Worm (Caenorhabditis elegans) whole organism, L4 larva: ENCODE measurements around the gene F32E10.9.

ENCODE experiments used
- D1046.2 ChIP-seq: fragments of 200-800 bp; sonication (Bioruptor generic); IDR thresholded peaks from 2 replicates; pipeline ENCODE4 v1.3.6; 2022; ENCODE audit warnings: missing genetic modification characterization, missing compliant biosample characterization
- F26F4.8 ChIP-seq: fragments of 200-800 bp; sonication (Bioruptor generic); conservative IDR thresholded peaks from 2 replicates; pipeline ENCODE4 v1.3.6; 2022; ENCODE audit warnings: missing genetic modification characterization, missing compliant biosample characterization
- F37D6.2 ChIP-seq: sonication (generic microtip); optimal IDR thresholded peaks from 2 replicates; lab custom pipeline; 2016; ENCODE audit warnings: mild to moderate bottlenecking, missing genetic modification characterization, missing compliant biosample characterization
- F44E2.7 ChIP-seq: fragments of 200-800 bp; sonication (Bioruptor generic); IDR thresholded peaks from 2 replicates; pipeline ENCODE4 v2.1.2; 2022; ENCODE audit warnings: missing genetic modification characterization, missing compliant biosample characterization
- Y105C5A.15 ChIP-seq: fragments of 200-800 bp; sonication (Bioruptor generic); IDR thresholded peaks from 2 replicates; pipeline ENCODE4 v1.3.6; 2022; ENCODE audit warnings: missing genetic modification characterization, missing compliant biosample characterization
- ZK546.5 ChIP-seq, 2 experiments: sonication (generic microtip); optimal IDR thresholded peaks; 2 replicates each; lab custom pipeline; 2017; ENCODE audit warnings: missing biosample characterization in 2 of 2, missing genetic modification characterization in 2 of 2
- aha-1 ChIP-seq: fragments of 150-350 bp; peaks from one replicate; lab custom pipeline; 2014; ENCODE audit warnings: missing biosample characterization, missing genetic modification characterization
- aly-2 ChIP-seq: sonication (generic microtip); optimal IDR thresholded peaks from 2 replicates; lab custom pipeline; 2018; ENCODE audit warnings: missing biosample characterization, missing genetic modification characterization
- ceh-28 ChIP-seq: fragments of 150-350 bp; optimal IDR thresholded peaks from 2 replicates; lab custom pipeline; 2014; ENCODE audit warnings: missing biosample characterization, missing genetic modification reagents, missing genetic modification characterization
- ceh-44 ChIP-seq: fragments of 200-800 bp; sonication (Bioruptor generic); IDR thresholded peaks from 2 replicates; pipeline ENCODE4 v1.3.6; 2022; ENCODE audit warnings: missing genetic modification reagents, missing genetic modification characterization, missing compliant biosample characterization
- ceh-62 ChIP-seq: sonication (generic microtip); optimal IDR thresholded peaks from 2 replicates; lab custom pipeline; 2017; ENCODE audit warnings: missing biosample characterization, missing genetic modification characterization
- ceh-82 ChIP-seq: sonication (generic microtip); optimal IDR thresholded peaks from 2 replicates; lab custom pipeline; 2017; ENCODE audit warnings: missing biosample characterization, missing genetic modification characterization
- ctbp-1 ChIP-seq: fragments of 200-800 bp; sonication (Bioruptor generic); IDR thresholded peaks from 2 replicates; pipeline ENCODE4 v1.3.6; 2022; ENCODE audit warnings: missing genetic modification reagents, missing genetic modification characterization, missing compliant biosample characterization
- daf-12 ChIP-seq: fragments of 150-350 bp; optimal IDR thresholded peaks from 2 replicates; lab custom pipeline; 2014; ENCODE audit warnings: missing biosample characterization, missing genetic modification reagents, missing genetic modification characterization
- daf-19 ChIP-seq: fragments of 200-800 bp; sonication (Bioruptor generic); conservative IDR thresholded peaks from 2 replicates; pipeline ENCODE4 v1.3.6; 2022; ENCODE audit warnings: missing genetic modification characterization, missing compliant biosample characterization
- daf-8 ChIP-seq: fragments of 200-800 bp; sonication (Bioruptor generic); IDR thresholded peaks from 2 replicates; pipeline ENCODE4 v1.3.6; 2022; ENCODE audit warnings: missing genetic modification characterization, missing compliant biosample characterization
- dmd-6 ChIP-seq: fragments of 200-800 bp; sonication (Bioruptor generic); IDR thresholded peaks from 2 replicates; pipeline ENCODE4 v1.3.6; 2022; ENCODE audit warnings: missing genetic modification reagents, missing genetic modification characterization, missing compliant biosample characterization
- dmd-8 ChIP-seq: fragments of 200-800 bp; sonication (Bioruptor generic); IDR thresholded peaks from 2 replicates; pipeline ENCODE4 v1.3.6; 2022; ENCODE audit warnings: missing genetic modification characterization, missing compliant biosample characterization
- fkh-10 ChIP-seq: fragments of 150-350 bp; optimal IDR thresholded peaks from 2 replicates; lab custom pipeline; 2014; ENCODE audit warnings: missing biosample characterization, missing genetic modification reagents, missing genetic modification characterization
- gei-8 ChIP-seq: fragments of 200-800 bp; sonication (Bioruptor generic); optimal IDR thresholded peaks from 2 replicates; lab custom pipeline; 2018; ENCODE audit warnings: mild to moderate bottlenecking, missing genetic modification characterization, missing compliant biosample characterization
- hlh-30 ChIP-seq: sonication (generic microtip); optimal IDR thresholded peaks from 2 replicates; lab custom pipeline; 2017; ENCODE audit warnings: antibody characterized with exemption, mild to moderate bottlenecking, missing genetic modification characterization, missing compliant biosample characterization; ENCODE audit not compliant: insufficient read depth
- jun-1 ChIP-seq: fragments of 150-350 bp; optimal IDR thresholded peaks from 2 replicates; lab custom pipeline; 2014; ENCODE audit warnings: missing biosample characterization, missing genetic modification reagents, missing genetic modification characterization
- lin-13 ChIP-seq: fragments of 150-350 bp; optimal IDR thresholded peaks from 2 replicates; lab custom pipeline; 2014; ENCODE audit warnings: missing biosample characterization, missing genetic modification reagents, missing genetic modification characterization
- lin-39 ChIP-seq: fragments of 150-350 bp; optimal IDR thresholded peaks from 2 replicates; lab custom pipeline; 2014; ENCODE audit warnings: missing biosample characterization, missing genetic modification reagents, missing genetic modification characterization
- mdl-1 ChIP-seq, 2 experiments: fragments of 150-350 bp in 1 of 2; sonication (generic microtip) in 1 of 2; optimal IDR thresholded peaks; 2 replicates each; lab custom pipeline; 2014 to 2017; ENCODE audit warnings: missing biosample characterization in 2 of 2, missing genetic modification characterization in 2 of 2
- mep-1 ChIP-seq: fragments of 150-350 bp; sonication (generic microtip); optimal IDR thresholded peaks from 3 replicates; lab custom pipeline; 2014; ENCODE audit warnings: missing biosample characterization, missing genetic modification characterization
- mes-2 ChIP-seq: sonication (generic microtip); optimal IDR thresholded peaks from 2 replicates; lab custom pipeline; 2016; ENCODE audit warnings: missing genotype, mild to moderate bottlenecking, missing genetic modification characterization, missing compliant biosample characterization; ENCODE audit not compliant: poor library complexity, severe bottlenecking
- nhr-102 ChIP-seq: sonication (generic microtip); optimal IDR thresholded peaks from 2 replicates; lab custom pipeline; 2016; ENCODE audit warnings: mild to moderate bottlenecking, missing genetic modification characterization, moderate library complexity, missing compliant biosample characterization
- nhr-11 ChIP-seq: fragments of 150-350 bp; optimal IDR thresholded peaks from 2 replicates; lab custom pipeline; 2014; ENCODE audit warnings: missing biosample characterization, missing genetic modification characterization
- nhr-111 ChIP-seq: fragments of 200-800 bp; sonication (Bioruptor generic); optimal IDR thresholded peaks from 2 replicates; lab custom pipeline; 2018; ENCODE audit warnings: mild to moderate bottlenecking, missing genetic modification characterization, missing compliant biosample characterization
- nhr-237 ChIP-seq: sonication (generic microtip); optimal IDR thresholded peaks from 2 replicates; lab custom pipeline; 2017; ENCODE audit warnings: missing biosample characterization, missing genetic modification characterization
- nhr-25 ChIP-seq: sonication (generic microtip); optimal IDR thresholded peaks from 2 replicates; lab custom pipeline; 2017; ENCODE audit warnings: missing genetic modification characterization, mild to moderate bottlenecking, missing compliant biosample characterization, antibody characterized with exemption, moderate library complexity, borderline replicate concordance; ENCODE audit not compliant: insufficient read depth
- nhr-28 ChIP-seq: fragments of 150-350 bp; optimal IDR thresholded peaks from 2 replicates; lab custom pipeline; 2014; ENCODE audit warnings: missing biosample characterization, missing genetic modification characterization
- nhr-48 ChIP-seq: sonication (generic microtip); optimal IDR thresholded peaks from 2 replicates; lab custom pipeline; 2016; ENCODE audit warnings: mild to moderate bottlenecking, missing genetic modification characterization, missing compliant biosample characterization
- nhr-6 ChIP-seq: fragments of 150-350 bp; optimal IDR thresholded peaks from 2 replicates; lab custom pipeline; 2014; ENCODE audit warnings: missing biosample characterization, missing genetic modification characterization
- nhr-76 ChIP-seq: fragments of 150-350 bp; optimal IDR thresholded peaks from 2 replicates; lab custom pipeline; 2014; ENCODE audit warnings: missing biosample characterization, missing genetic modification characterization
- nhr-77 ChIP-seq: fragments of 150-350 bp; optimal IDR thresholded peaks from 2 replicates; lab custom pipeline; 2014; ENCODE audit warnings: missing biosample characterization, missing genetic modification characterization
- pha-4 ChIP-seq, 2 experiments: fragments of 150-350 bp in 1 of 2; fragments of 200-800 bp in 1 of 2; sonication (Bioruptor generic) in 1 of 2; IDR thresholded peaks in 1 of 2; optimal IDR thresholded peaks in 1 of 2; 2 replicates each; pipeline versions ENCODE4 v1.3.6 to Lab custom; 2014 to 2022; ENCODE audit warnings: missing genetic modification characterization in 2 of 2, missing genetic modification reagents in 2 of 2, missing biosample characterization in 1 of 2, missing compliant biosample characterization in 1 of 2
- php-3 ChIP-seq: fragments of 200-800 bp; sonication (Bioruptor generic); IDR thresholded peaks from 2 replicates; pipeline ENCODE4 v1.3.6; 2022; ENCODE audit warnings: missing genetic modification reagents, missing genetic modification characterization, missing compliant biosample characterization
- pqm-1 ChIP-seq: sonication (generic microtip); optimal IDR thresholded peaks from 2 replicates; lab custom pipeline; 2017; ENCODE audit warnings: missing biosample characterization, missing genetic modification characterization
- saeg-2 ChIP-seq: fragments of 200-800 bp; sonication (Bioruptor generic); IDR thresholded peaks from 2 replicates; pipeline ENCODE4 v1.3.6; 2022; ENCODE audit warnings: missing genetic modification reagents, missing genetic modification characterization, missing compliant biosample characterization
- sdz-12 ChIP-seq: fragments of 200-800 bp; sonication (Bioruptor generic); optimal IDR thresholded peaks from 2 replicates; lab custom pipeline; 2018; ENCODE audit warnings: mild to moderate bottlenecking, missing genetic modification characterization, missing compliant biosample characterization
- set-16 ChIP-seq: fragments of 200-800 bp; sonication (Bioruptor generic); IDR thresholded peaks from 2 replicates; pipeline ENCODE4 v1.3.6; 2022; ENCODE audit warnings: missing genetic modification reagents, missing genetic modification characterization, missing compliant biosample characterization
- snpc-1.2 ChIP-seq: fragments of 200-800 bp; sonication (Bioruptor generic); IDR thresholded peaks from 2 replicates; pipeline ENCODE4 v1.3.6; 2022; ENCODE audit warnings: missing genetic modification reagents, missing genetic modification characterization, missing compliant biosample characterization
- spr-3 ChIP-seq: fragments of 200-800 bp; sonication (Bioruptor generic); optimal IDR thresholded peaks from 2 replicates; lab custom pipeline; 2018; ENCODE audit warnings: mild to moderate bottlenecking, missing genetic modification characterization, missing compliant biosample characterization
- tag-97 ChIP-seq: fragments of 200-800 bp; sonication (Bioruptor generic); IDR thresholded peaks from 2 replicates; pipeline ENCODE4 v1.3.6; 2022; ENCODE audit warnings: missing genetic modification characterization, missing compliant biosample characterization
- tra-1 ChIP-seq: fragments of 200-800 bp; sonication (Bioruptor generic); IDR thresholded peaks from 2 replicates; pipeline ENCODE4 v1.3.6; 2022; ENCODE audit warnings: missing genetic modification reagents, missing genetic modification characterization, missing compliant biosample characterization
- unc-130 ChIP-seq: sonication (generic microtip); optimal IDR thresholded peaks from 2 replicates; lab custom pipeline; 2016; ENCODE audit warnings: missing genetic modification reagents, missing genetic modification characterization, missing compliant biosample characterization
- vab-7 ChIP-seq: fragments of 200-800 bp; sonication (Bioruptor generic); IDR thresholded peaks from 2 replicates; pipeline ENCODE4 v1.3.6; 2022; ENCODE audit warnings: missing genetic modification reagents, missing genetic modification characterization, missing compliant biosample characterization
- zip-11 ChIP-seq: fragments of 200-800 bp; sonication (Bioruptor generic); IDR thresholded peaks from 2 replicates; pipeline ENCODE4 v1.3.6; 2022; ENCODE audit warnings: missing genetic modification characterization, missing compliant biosample characterization
- zip-2 ChIP-seq: fragments of 150-350 bp; optimal IDR thresholded peaks from 2 replicates; lab custom pipeline; 2014; ENCODE audit warnings: missing biosample characterization, missing genetic modification characterization
- ztf-7 ChIP-seq: fragments of 150-350 bp; optimal IDR thresholded peaks from 2 replicates; lab custom pipeline; 2014; ENCODE audit warnings: missing biosample characterization, missing genetic modification characterization

Gene F32E10.9

ce11 chrIV:7561614-7562142, 2.1 kb downstream of the F32E10.9 start, which contains the start of gene ima-3 (continued):
- no peak for TF ChIP-seq ztf-7
- no peak for TF ChIP-seq lin-39 (tag; lab: Kevin White, UChicago)
- TF ChIP-seq nhr-25, result no peak
- TF ChIP-seq snpc-1.2 (GFP tag; lab: Robert Waterston, UW), result no peak
- TF ChIP-seq daf-12 (tag; lab: Kevin White, UChicago), result no peak
- no peak for TF ChIP-seq jun-1 (tag; lab: Kevin White, UChicago)
- TF ChIP-seq sdz-12 (GFP tag; lab: Kevin White, UChicago), result no peak
- TF ChIP-seq nhr-237 (tag; lab: Kevin White, UChicago), result no peak
- peak; percentile 72 for TF ChIP-seq mes-2
- TF ChIP-seq F44E2.7 (GFP tag; lab: Robert Waterston, UW), result no peak
- TF ChIP-seq F37D6.2, result no peak
- no peak for TF ChIP-seq gei-8 (GFP tag; lab: Kevin White, UChicago)
- TF ChIP-seq nhr-111 (GFP tag; lab: Kevin White, UChicago), result no peak
- no peak for TF ChIP-seq tra-1 (GFP tag; lab: Robert Waterston, UW)
- TF ChIP-seq D1046.2 (GFP tag; lab: Robert Waterston, UW), result no peak
- no peak for TF ChIP-seq ceh-82
- no peak for TF ChIP-seq nhr-11 (tag; lab: Kevin White, UChicago)
- TF ChIP-seq ceh-44 (GFP tag; lab: Robert Waterston, UW), result no peak
- no peak for TF ChIP-seq ceh-28 (tag; lab: Kevin White, UChicago)
- TF ChIP-seq nhr-48 (tag; lab: Kevin White, UChicago), result no peak
- TF ChIP-seq spr-3 (GFP tag; lab: Kevin White, UChicago), result no peak
- peak; percentile 31 for TF ChIP-seq fkh-10 (GFP tag; lab: Kevin White, UChicago)
- peak; percentile 18 for TF ChIP-seq unc-130 (GFP tag; lab: Kevin White, UChicago)
- no peak for TF ChIP-seq zip-2 (tag; lab: Kevin White, UChicago)
- no peak for TF ChIP-seq dmd-8 (GFP tag; lab: Robert Waterston, UW)
- no peak for TF ChIP-seq ctbp-1 (GFP tag; lab: Robert Waterston, UW)
- no peak for TF ChIP-seq daf-8
- TF ChIP-seq ceh-62 (tag; lab: Kevin White, UChicago), result no peak
- no peak for TF ChIP-seq aha-1 (tag; lab: Kevin White, UChicago)
- TF ChIP-seq F26F4.8 (GFP tag; lab: Robert Waterston, UW), result no peak
- TF ChIP-seq nhr-76 (tag; lab: Kevin White, UChicago), result no peak
- TF ChIP-seq Y105C5A.15 (GFP tag; lab: Robert Waterston, UW), result no peak
- TF ChIP-seq dmd-6 (GFP tag; lab: Robert Waterston, UW), result no peak
- no peak for TF ChIP-seq daf-19 (GFP tag; lab: Robert Waterston, UW)
- TF ChIP-seq tag-97 (GFP tag; lab: Robert Waterston, UW), result no peak
- TF ChIP-seq hlh-30 (tag; lab: Kevin White, UChicago), result no peak
- TF ChIP-seq mdl-1 (tag; optimal IDR thresholded peaks at IDR 0.05; lab: Kevin White, UChicago), result no peak
- TF ChIP-seq pha-4 (GFP tag; IDR thresholded peaks at IDR 0.05; lab: Robert Waterston, UW), result no peak
- TF ChIP-seq pha-4 (tag; optimal IDR thresholded peaks at IDR 0.05; lab: Kevin White, UChicago), result no peak
- no peak for TF ChIP-seq nhr-102 (tag; lab: Kevin White, UChicago)
- no peak for TF ChIP-seq ZK546.5 (tag; optimal IDR thresholded peaks at IDR 0.05; lab: Kevin White, UChicago)
- TF ChIP-seq php-3 (GFP tag; lab: Robert Waterston, UW), result no peak
- TF ChIP-seq zip-11 (GFP tag; lab: Robert Waterston, UW), result no peak
- TF ChIP-seq nhr-6, result peak; percentile 17
- no peak for TF ChIP-seq vab-7 (GFP tag; lab: Robert Waterston, UW)
- peak; percentile 80 for TF ChIP-seq nhr-77 (tag; lab: Kevin White, UChicago)
- no peak for TF ChIP-seq saeg-2 (GFP tag; lab: Robert Waterston, UW)
- TF ChIP-seq lin-13, result peak; percentile 44
- TF ChIP-seq aly-2 (tag; lab: Kevin White, UChicago), result no peak
- peak; percentile 36 for TF ChIP-seq pqm-1 (tag; lab: Kevin White, UChicago)
- TF ChIP-seq set-16 (GFP tag; lab: Robert Waterston, UW), result no peak
- peak; percentile 51 for TF ChIP-seq mep-1 (tag; lab: Kevin White, UChicago)
- peak; percentile 67 for TF ChIP-seq nhr-28 (tag; lab: Kevin White, UChicago)
